Worm (Caenorhabditis elegans): ENCODE measurements around the gene ooc-3.

- TF ChIP-seq ama-1 (optimal IDR thresholded peaks at IDR 0.05): no peak
- peak; percentile 19 for TF ChIP-seq C34F6.9 (tag; optimal IDR thresholded peaks at IDR 0.05)
- TF ChIP-seq R02D3.7 (tag; optimal IDR thresholded peaks at IDR 0.05): no peak
- TF ChIP-seq elt-3 (tag; optimal IDR thresholded peaks at IDR 0.05): no peak
These were observed 2.3 kb downstream of the ooc-3 start, which contains the start of gene hacl-1 for ce11 chrII:11492843-11493242.

Measured in whole organism, L2 larva.